Worm (Caenorhabditis elegans) whole organism, mixed stage, embryonic: Measurements from ENCODE around the gene rga-1.

Source experiments
- M03D4.4 ChIP-seq: sonication (generic microtip); optimal IDR thresholded peaks from 2 replicates; lab custom pipeline; 2017; ENCODE audit warnings: mild to moderate bottlenecking, missing genetic modification characterization, missing compliant biosample characterization
- bed-3 ChIP-seq: fragments of 200-800 bp; sonication (Bioruptor generic); optimal IDR thresholded peaks from 3 replicates; lab custom pipeline; 2018; ENCODE audit warnings: mild to moderate bottlenecking, missing genetic modification characterization, moderate library complexity, missing compliant biosample characterization
- blmp-1 ChIP-seq: fragments of 150-350 bp; optimal IDR thresholded peaks from 2 replicates; lab custom pipeline; 2014; ENCODE audit warnings: missing biosample characterization, missing genetic modification characterization
- ceh-39 ChIP-seq: fragments of 150-350 bp; optimal IDR thresholded peaks from 2 replicates; lab custom pipeline; 2014; ENCODE audit warnings: missing biosample characterization, missing genetic modification characterization
- ceh-43 ChIP-seq: fragments of 200-800 bp; sonication (Bioruptor generic); optimal IDR thresholded peaks from 2 replicates; lab custom pipeline; 2018; ENCODE audit warnings: mild to moderate bottlenecking, missing genetic modification characterization, moderate library complexity, missing compliant biosample characterization
- ceh-83 ChIP-seq: fragments of 200-800 bp; sonication (Bioruptor generic); optimal IDR thresholded peaks from 2 replicates; lab custom pipeline; 2018; ENCODE audit warnings: mild to moderate bottlenecking, missing genetic modification characterization, missing compliant biosample characterization
- ces-1 ChIP-seq: fragments of 150-350 bp; optimal IDR thresholded peaks from 2 replicates; lab custom pipeline; 2014; ENCODE audit warnings: missing biosample characterization, missing genetic modification reagents, missing genetic modification characterization
- cnd-1 ChIP-seq: fragments of 200-800 bp; sonication (Bioruptor generic); optimal IDR thresholded peaks from 2 replicates; lab custom pipeline; 2018; ENCODE audit warnings: mild to moderate bottlenecking, missing genetic modification characterization, missing compliant biosample characterization
- drap-1 ChIP-seq: fragments of 200-800 bp; sonication (Bioruptor generic); optimal IDR thresholded peaks from 3 replicates; lab custom pipeline; 2018; ENCODE audit warnings: mild to moderate bottlenecking, missing genetic modification characterization, missing compliant biosample characterization
- elt-1 ChIP-seq: sonication (generic microtip); optimal IDR thresholded peaks from 2 replicates; lab custom pipeline; 2017; ENCODE audit warnings: missing genetic modification characterization, mild to moderate bottlenecking, missing compliant biosample characterization, antibody characterized with exemption, moderate library complexity, borderline replicate concordance; ENCODE audit not compliant: insufficient read depth
- elt-3 ChIP-seq: fragments of 150-350 bp; optimal IDR thresholded peaks from 2 replicates; lab custom pipeline; 2014; ENCODE audit warnings: missing biosample characterization, missing genetic modification characterization
- flh-1 ChIP-seq: fragments of 200-800 bp; sonication (Bioruptor generic); optimal IDR thresholded peaks from 2 replicates; lab custom pipeline; 2018; ENCODE audit warnings: mild to moderate bottlenecking, missing genetic modification characterization, moderate library complexity, missing compliant biosample characterization
- ham-2 ChIP-seq: fragments of 200-800 bp; sonication (Bioruptor generic); optimal IDR thresholded peaks from 2 replicates; lab custom pipeline; 2018; ENCODE audit warnings: mild to moderate bottlenecking, missing genetic modification characterization, missing compliant biosample characterization
- hlh-1 ChIP-seq: fragments of 150-350 bp; optimal IDR thresholded peaks from 2 replicates; lab custom pipeline; 2014; ENCODE audit warnings: missing biosample characterization, missing genetic modification reagents, missing genetic modification characterization
- lin-13 ChIP-seq: fragments of 150-350 bp; optimal IDR thresholded peaks from 2 replicates; lab custom pipeline; 2014; ENCODE audit warnings: missing biosample characterization, missing genetic modification characterization
- lin-32 ChIP-seq: fragments of 200-800 bp; sonication (Bioruptor generic); optimal IDR thresholded peaks from 2 replicates; lab custom pipeline; 2018; ENCODE audit warnings: mild to moderate bottlenecking, missing genetic modification characterization, missing compliant biosample characterization
- lsy-2 ChIP-seq: fragments of 150-350 bp; optimal IDR thresholded peaks from 2 replicates; lab custom pipeline; 2014; ENCODE audit warnings: missing biosample characterization, missing genetic modification characterization
- mls-2 ChIP-seq: sonication (generic microtip); optimal IDR thresholded peaks from 2 replicates; lab custom pipeline; 2016; ENCODE audit warnings: mild to moderate bottlenecking, missing genetic modification characterization, moderate library complexity, missing compliant biosample characterization
- nhr-12 ChIP-seq: fragments of 150-350 bp; optimal IDR thresholded peaks from 2 replicates; lab custom pipeline; 2014; ENCODE audit warnings: missing biosample characterization, missing genetic modification characterization
- nhr-2 ChIP-seq: fragments of 150-350 bp; optimal IDR thresholded peaks from 2 replicates; lab custom pipeline; 2014; ENCODE audit warnings: missing biosample characterization, missing genetic modification characterization
- nhr-237 ChIP-seq: fragments of 150-350 bp; optimal IDR thresholded peaks from 2 replicates; lab custom pipeline; 2014; ENCODE audit warnings: missing biosample characterization, missing genetic modification characterization
- nhr-76 ChIP-seq: sonication (generic microtip); optimal IDR thresholded peaks from 2 replicates; lab custom pipeline; 2017; ENCODE audit warnings: missing biosample characterization, missing genetic modification characterization
- pha-4 ChIP-seq: fragments of 150-350 bp; optimal IDR thresholded peaks from 2 replicates; lab custom pipeline; 2018; ENCODE audit warnings: missing biosample characterization, missing genetic modification reagents, missing genetic modification characterization
- sem-2 ChIP-seq: fragments of 200-800 bp; sonication (Bioruptor generic); optimal IDR thresholded peaks from 2 replicates; lab custom pipeline; 2018; ENCODE audit warnings: mild to moderate bottlenecking, missing genetic modification characterization, missing compliant biosample characterization
- snpc-4 ChIP-seq: fragments of 150-350 bp; optimal IDR thresholded peaks from 2 replicates; lab custom pipeline; 2014; ENCODE audit warnings: missing biosample characterization, missing genetic modification characterization
- tbx-8 ChIP-seq: fragments of 200-800 bp; sonication (Bioruptor generic); optimal IDR thresholded peaks from 2 replicates; lab custom pipeline; 2018; ENCODE audit warnings: mild to moderate bottlenecking, missing genetic modification characterization, moderate library complexity, missing compliant biosample characterization
- unc-120 ChIP-seq: sonication (generic microtip); optimal IDR thresholded peaks from 2 replicates; lab custom pipeline; 2017; ENCODE audit warnings: missing genetic modification characterization, missing compliant biosample characterization; ENCODE audit not compliant: poor library complexity, severe bottlenecking
- unc-39 ChIP-seq: fragments of 150-350 bp; optimal IDR thresholded peaks from 2 replicates; lab custom pipeline; 2014; ENCODE audit warnings: missing biosample characterization, missing genetic modification characterization
- unc-62 ChIP-seq: fragments of 150-350 bp; optimal IDR thresholded peaks from 2 replicates; lab custom pipeline; 2014; ENCODE audit warnings: missing biosample characterization, missing genetic modification reagents, missing genetic modification characterization
- zip-8 ChIP-seq: fragments of 150-350 bp; optimal IDR thresholded peaks from 2 replicates; lab custom pipeline; 2014; ENCODE audit warnings: missing biosample characterization, missing genetic modification characterization
- ztf-11 ChIP-seq: fragments of 150-350 bp; optimal IDR thresholded peaks from 2 replicates; lab custom pipeline; 2014; ENCODE audit warnings: missing biosample characterization, missing genetic modification characterization

rga-1 gene

ce11 chrII:11485200-11485599 is 20.5 kb downstream of the rga-1 start, which contains the start of gene twk-5:
Gene twk-5, minus strand, starts transcription at chrII:11485300.
- TF ChIP-seq lin-13 (tag; lab: Kevin White, UChicago) (no peak), elt-3 (tag; lab: Kevin White, UChicago) (no peak), unc-120 (tag; lab: Kevin White, UChicago) (no peak), M03D4.4 (tag; lab: Kevin White, UChicago) (no peak), unc-62 (no peak), nhr-2 (tag; lab: Kevin White, UChicago) (no peak), nhr-237 (tag; lab: Kevin White, UChicago) (no peak), lsy-2 (tag; lab: Kevin White, UChicago) (no peak), hlh-1 (no peak), ceh-39 (no peak), ztf-11 (tag; lab: Kevin White, UChicago) (no peak), drap-1 (GFP tag; lab: Kevin White, UChicago) (no peak), tbx-8 (GFP tag; lab: Kevin White, UChicago) (no peak), ceh-83 (GFP tag; lab: Kevin White, UChicago) (no peak), mls-2 (tag; lab: Kevin White, UChicago) (no peak), blmp-1 (tag; lab: Kevin White, UChicago) (no peak), flh-1 (GFP tag; lab: Kevin White, UChicago) (no peak), snpc-4 (tag; lab: Kevin White, UChicago) (no peak), sem-2 (GFP tag; lab: Kevin White, UChicago) (no peak), zip-8 (tag; lab: Kevin White, UChicago) (no peak)

DNA sequence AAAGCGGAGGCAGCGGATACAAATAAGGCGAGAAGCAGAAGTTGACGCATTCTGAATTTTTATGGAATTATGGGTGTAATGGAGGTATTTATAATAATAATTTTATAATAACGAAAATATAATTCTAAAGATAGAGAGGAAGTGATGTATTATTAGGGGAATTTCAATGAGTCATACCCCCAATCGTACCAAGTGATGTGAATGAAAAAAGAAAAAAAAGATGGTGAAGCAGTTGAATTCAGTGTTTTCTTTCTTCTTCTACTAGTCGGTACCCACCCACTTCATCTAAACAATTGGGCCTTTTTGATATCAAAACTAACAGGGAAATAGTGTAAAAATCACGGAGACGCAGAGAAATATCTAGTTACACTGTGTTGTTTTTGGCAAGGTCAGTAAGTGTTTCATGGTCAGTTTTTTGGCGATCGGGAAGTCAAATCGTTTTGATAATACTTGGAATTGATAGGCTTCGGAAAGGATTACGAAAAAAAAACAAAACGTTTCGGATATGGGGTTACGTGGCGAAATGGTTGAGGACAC is 22.1 kb downstream of the rga-1 start, which contains the start of gene ttr-18:
Gene ttr-18 (minus strand): TSS at position 51 of the 537 bp plus-strand sequence.
- TF ChIP-seq tbx-8 (GFP tag; lab: Kevin White, UChicago) (no peak), bed-3 (GFP tag; lab: Kevin White, UChicago) (no peak), blmp-1 (tag; lab: Kevin White, UChicago) (no peak), zip-8 (tag; lab: Kevin White, UChicago) (no peak), lsy-2 (tag; lab: Kevin White, UChicago) (no peak)

DNA sequence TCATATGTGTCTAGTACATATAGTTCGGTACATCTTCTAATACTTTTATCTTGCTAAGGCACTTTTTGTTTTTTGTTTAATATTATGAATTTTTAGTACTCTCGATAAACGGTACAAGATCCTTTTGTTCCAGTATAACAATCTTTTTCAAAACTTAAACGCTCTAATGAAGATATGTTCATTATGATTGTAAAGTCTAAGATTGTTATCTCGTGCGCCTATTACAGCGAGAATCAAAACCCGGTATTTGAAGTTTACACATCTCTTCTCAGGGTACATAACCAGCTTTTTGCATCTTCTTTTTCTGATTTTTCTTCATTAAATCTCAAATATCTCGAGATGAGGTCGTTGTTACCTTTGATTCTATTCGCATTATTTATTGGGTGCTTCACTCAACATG is 23.3 kb downstream of the rga-1 start, which contains the start of gene B0334.13:
Gene B0334.13 (plus strand): TSS at position 301 of the 400 bp plus-strand sequence.
- no peak for TF ChIP-seq snpc-4 (tag; lab: Kevin White, UChicago)
- no peak for TF ChIP-seq unc-120 (tag; lab: Kevin White, UChicago)
- TF ChIP-seq drap-1 (GFP tag; lab: Kevin White, UChicago), result no peak
- no peak for TF ChIP-seq flh-1 (GFP tag; lab: Kevin White, UChicago)
- TF ChIP-seq ztf-11 (tag; lab: Kevin White, UChicago), result no peak
- no peak for TF ChIP-seq unc-39 (tag; lab: Kevin White, UChicago)
- TF ChIP-seq nhr-12 (tag; lab: Kevin White, UChicago), result no peak
- TF ChIP-seq nhr-237 (tag; lab: Kevin White, UChicago), result no peak
- no peak for TF ChIP-seq lin-13 (tag; lab: Kevin White, UChicago)
- TF ChIP-seq lin-32, result no peak
- TF ChIP-seq mls-2 (tag; lab: Kevin White, UChicago), result no peak
- TF ChIP-seq ces-1 (GFP tag; lab: Kevin White, UChicago), result no peak
- TF ChIP-seq hlh-1, result no peak
- no peak for TF ChIP-seq nhr-76 (tag; lab: Kevin White, UChicago)
- TF ChIP-seq pha-4 (tag; lab: Kevin White, UChicago), result no peak
- no peak for TF ChIP-seq ceh-43 (GFP tag; lab: Kevin White, UChicago)
- no peak for TF ChIP-seq M03D4.4 (tag; lab: Kevin White, UChicago)
- TF ChIP-seq unc-62, result no peak

- TF ChIP-seq unc-120 (tag; lab: Kevin White, UChicago), result no peak
- no peak for TF ChIP-seq lin-32
- no peak for TF ChIP-seq elt-1 (tag; lab: Kevin White, UChicago)
- TF ChIP-seq nhr-12 (tag; lab: Kevin White, UChicago), result no peak
- TF ChIP-seq ham-2 (GFP tag; lab: Kevin White, UChicago), result no peak
- TF ChIP-seq drap-1 (GFP tag; lab: Kevin White, UChicago), result no peak
- TF ChIP-seq elt-3 (tag; lab: Kevin White, UChicago), result no peak
- no peak for TF ChIP-seq ceh-43 (GFP tag; lab: Kevin White, UChicago)
- no peak for TF ChIP-seq cnd-1
- no peak for TF ChIP-seq ces-1 (GFP tag; lab: Kevin White, UChicago)
- TF ChIP-seq ceh-39, result no peak
- no peak for TF ChIP-seq lin-13 (tag; lab: Kevin White, UChicago)
Measured at ce11 chrII:11492843-11493242, 28.1 kb downstream of the rga-1 start, which contains the start of gene hacl-1. Gene hacl-1, minus strand, starts transcription at chrII:11492963.
